Worm (Caenorhabditis elegans) whole organism, L1 larva: ENCODE results near the gene peb-1.

Experiments
- C04F5.9 ChIP-seq: sonication (generic microtip); optimal IDR thresholded peaks from 2 replicates; lab custom pipeline; 2016; ENCODE audit warnings: missing genetic modification characterization, missing compliant biosample characterization
- C16A3.4 ChIP-seq: fragments of 150-350 bp; optimal IDR thresholded peaks from 2 replicates; lab custom pipeline; 2014; ENCODE audit warnings: missing biosample characterization, missing genetic modification characterization
- C34B4.2 ChIP-seq: sonication (generic microtip); optimal IDR thresholded peaks from 2 replicates; lab custom pipeline; 2017; ENCODE audit warnings: mild to moderate bottlenecking, missing genetic modification characterization, missing compliant biosample characterization
- Y116A8C.19 ChIP-seq: sonication (generic microtip); optimal IDR thresholded peaks from 2 replicates; lab custom pipeline; 2016; ENCODE audit warnings: missing compliant biosample characterization, missing genetic modification characterization, borderline replicate concordance
- aha-1 ChIP-seq: fragments of 150-350 bp; optimal IDR thresholded peaks from 2 replicates; lab custom pipeline; 2014; ENCODE audit warnings: missing biosample characterization, missing genetic modification characterization
- aly-2 ChIP-seq: fragments of 150-350 bp; optimal IDR thresholded peaks from 2 replicates; lab custom pipeline; 2014; ENCODE audit warnings: missing biosample characterization, missing genetic modification characterization
- ama-1 ChIP-seq: fragments of 150-350 bp; optimal IDR thresholded peaks from 2 replicates; lab custom pipeline; 2014
- ceh-63 ChIP-seq: fragments of 200-800 bp; sonication (Bioruptor generic); optimal IDR thresholded peaks from 2 replicates; lab custom pipeline; 2018; ENCODE audit warnings: mild to moderate bottlenecking, missing genetic modification characterization, missing compliant biosample characterization
- ceh-88 ChIP-seq: fragments of 200-800 bp; sonication (Bioruptor generic); IDR thresholded peaks from 2 replicates; pipeline ENCODE4 v1.3.6; 2022; ENCODE audit warnings: missing genetic modification characterization, missing compliant biosample characterization
- ces-1 ChIP-seq: fragments of 150-350 bp; optimal IDR thresholded peaks from 2 replicates; lab custom pipeline; 2014; ENCODE audit warnings: missing biosample characterization, missing genetic modification reagents, missing genetic modification characterization
- dpl-1 ChIP-seq, 3 experiments: fragments of 150-350 bp in 2 of 3; sonication (generic microtip) in 1 of 3; optimal IDR thresholded peaks; 2 replicates each; lab custom pipeline; 2014 to 2017; ENCODE audit warnings: missing biosample characterization in 3 of 3, missing genetic modification characterization in 3 of 3, missing genetic modification reagents in 3 of 3
- dsc-1 ChIP-seq: sonication (generic microtip); optimal IDR thresholded peaks from 2 replicates; lab custom pipeline; 2016; ENCODE audit warnings: mild to moderate bottlenecking, missing genetic modification characterization, missing compliant biosample characterization
- efl-3 ChIP-seq: fragments of 200-800 bp; sonication (Bioruptor generic); optimal IDR thresholded peaks from 2 replicates; lab custom pipeline; 2018; ENCODE audit warnings: mild to moderate bottlenecking, missing genetic modification characterization, missing compliant biosample characterization
- egl-13 ChIP-seq: sonication (generic microtip); optimal IDR thresholded peaks from 2 replicates; lab custom pipeline; 2016; ENCODE audit warnings: missing genotype, missing genetic modification reagents, missing genetic modification characterization, missing compliant biosample characterization
- egl-27 ChIP-seq, 2 experiments: fragments of 150-350 bp in 1 of 2; sonication (generic microtip); optimal IDR thresholded peaks; 3 replicates each; lab custom pipeline; 2017 to 2018; ENCODE audit warnings: missing biosample characterization in 2 of 2, missing genetic modification characterization in 2 of 2, missing genetic modification reagents in 2 of 2
- elt-2 ChIP-seq: sonication (generic microtip); optimal IDR thresholded peaks from 2 replicates; lab custom pipeline; 2016; ENCODE audit warnings: missing genetic modification characterization, mild to moderate bottlenecking, inconsistent platforms, missing compliant biosample characterization, missing genetic modification reagents
- elt-3 ChIP-seq, 6 experiments: fragments of 150-350 bp in 1 of 6; sonication (generic microtip); optimal IDR thresholded peaks; 2 replicates each; lab custom pipeline; 2017 to 2018; ENCODE audit warnings: missing biosample characterization in 6 of 6, missing genetic modification characterization in 6 of 6, inconsistent platforms in 1 of 6
- ets-5 ChIP-seq: fragments of 200-800 bp; sonication (Bioruptor generic); IDR thresholded peaks from 2 replicates; pipeline ENCODE4 v1.3.6; 2022; ENCODE audit warnings: missing genetic modification characterization, missing compliant biosample characterization
- fkh-8 ChIP-seq: sonication (generic microtip); optimal IDR thresholded peaks from 2 replicates; lab custom pipeline; 2016; ENCODE audit warnings: mild to moderate bottlenecking, missing genetic modification characterization, missing compliant biosample characterization
- fos-1 ChIP-seq: fragments of 150-350 bp; optimal IDR thresholded peaks from 2 replicates; lab custom pipeline; 2014; ENCODE audit warnings: missing biosample characterization, missing genetic modification characterization
- grh-1 ChIP-seq: fragments of 200-800 bp; sonication (Bioruptor generic); IDR thresholded peaks from 2 replicates; pipeline ENCODE4 v1.3.6; 2022; ENCODE audit warnings: missing genetic modification reagents, missing genetic modification characterization, missing compliant biosample characterization
- hlh-4 ChIP-seq: sonication (generic microtip); optimal IDR thresholded peaks from 2 replicates; lab custom pipeline; 2016; ENCODE audit warnings: mild to moderate bottlenecking, missing genetic modification characterization, missing compliant biosample characterization
- hpl-2 ChIP-seq: fragments of 150-350 bp; optimal IDR thresholded peaks from 2 replicates; lab custom pipeline; 2014; ENCODE audit warnings: missing biosample characterization, missing genetic modification reagents, missing genetic modification characterization
- lin-13 ChIP-seq: fragments of 150-350 bp; optimal IDR thresholded peaks from 2 replicates; lab custom pipeline; 2014; ENCODE audit warnings: missing biosample characterization, missing genetic modification reagents, missing genetic modification characterization
- lin-14 ChIP-seq: fragments of 200-800 bp; sonication (Bioruptor generic); optimal IDR thresholded peaks from 2 replicates; lab custom pipeline; 2018; ENCODE audit warnings: mild to moderate bottlenecking, missing genetic modification characterization, moderate library complexity, missing compliant biosample characterization
- lin-35 ChIP-seq, 2 experiments: fragments of 150-350 bp; optimal IDR thresholded peaks; 2 replicates each; lab custom pipeline; 2014; ENCODE audit warnings: missing biosample characterization in 2 of 2, missing genetic modification characterization in 2 of 2, missing genetic modification reagents in 2 of 2
- lin-39 ChIP-seq: fragments of 150-350 bp; optimal IDR thresholded peaks from 2 replicates; lab custom pipeline; 2014; ENCODE audit warnings: missing biosample characterization, missing genetic modification reagents, missing genetic modification characterization
- lsy-2 ChIP-seq, 2 experiments: fragments of 150-350 bp; optimal IDR thresholded peaks; 2 replicates each; lab custom pipeline; 2014; ENCODE audit warnings: missing biosample characterization in 2 of 2, missing genetic modification characterization in 2 of 2
- mab-9 ChIP-seq: fragments of 200-800 bp; sonication (Bioruptor generic); IDR thresholded peaks from 2 replicates; pipeline ENCODE4 v1.3.6; 2022; ENCODE audit warnings: missing genetic modification reagents, missing genetic modification characterization, missing compliant biosample characterization
- nhr-11 ChIP-seq: fragments of 150-350 bp; optimal IDR thresholded peaks from 2 replicates; lab custom pipeline; 2014; ENCODE audit warnings: missing biosample characterization, missing genetic modification characterization
- nhr-12 ChIP-seq: sonication (generic microtip); optimal IDR thresholded peaks from 2 replicates; lab custom pipeline; 2017; ENCODE audit warnings: missing biosample characterization, missing genetic modification characterization
- nhr-20 ChIP-seq: sonication (generic microtip); optimal IDR thresholded peaks from 2 replicates; lab custom pipeline; 2016; ENCODE audit warnings: mild to moderate bottlenecking, missing genetic modification characterization, missing compliant biosample characterization
- nhr-28 ChIP-seq: fragments of 150-350 bp; optimal IDR thresholded peaks from 2 replicates; lab custom pipeline; 2014; ENCODE audit warnings: missing biosample characterization, missing genetic modification characterization
- nhr-47 ChIP-seq: sonication (generic microtip); optimal IDR thresholded peaks from 2 replicates; lab custom pipeline; 2016; ENCODE audit warnings: mild to moderate bottlenecking, missing genetic modification characterization, moderate library complexity, missing compliant biosample characterization
- nhr-76 ChIP-seq: sonication (generic microtip); optimal IDR thresholded peaks from 2 replicates; lab custom pipeline; 2017; ENCODE audit warnings: missing biosample characterization, missing genetic modification characterization
- nhr-84 ChIP-seq: sonication (generic microtip); optimal IDR thresholded peaks from 2 replicates; lab custom pipeline; 2017; ENCODE audit warnings: missing biosample characterization, missing genetic modification characterization
- nhr-85 ChIP-seq: sonication (generic microtip); peaks from one replicate; lab custom pipeline; 2016; ENCODE audit warnings: missing genetic modification characterization, inconsistent platforms, missing compliant biosample characterization
- nhr-90 ChIP-seq: sonication (generic microtip); optimal IDR thresholded peaks from 2 replicates; lab custom pipeline; 2016; ENCODE audit warnings: mild to moderate bottlenecking, missing genetic modification characterization, missing compliant biosample characterization; ENCODE audit not compliant: poor library complexity
- pag-3 ChIP-seq: sonication (generic microtip); optimal IDR thresholded peaks from 2 replicates; lab custom pipeline; 2017; ENCODE audit warnings: missing genetic modification characterization, mild to moderate bottlenecking, missing compliant biosample characterization, antibody characterized with exemption, borderline replicate concordance; ENCODE audit not compliant: insufficient read depth
- pqm-1 ChIP-seq: sonication (generic microtip); optimal IDR thresholded peaks from 3 replicates; lab custom pipeline; 2017; ENCODE audit warnings: missing biosample characterization, missing genetic modification characterization
- skn-1 ChIP-seq: fragments of 150-350 bp; optimal IDR thresholded peaks from 2 replicates; lab custom pipeline; 2014; ENCODE audit warnings: missing biosample characterization, missing genetic modification characterization
- snpc-4 ChIP-seq: fragments of 150-350 bp; optimal IDR thresholded peaks from 2 replicates; lab custom pipeline; 2014; ENCODE audit warnings: missing biosample characterization, missing genetic modification characterization
- sox-4 ChIP-seq: sonication (generic microtip); optimal IDR thresholded peaks from 2 replicates; lab custom pipeline; 2016; ENCODE audit warnings: missing genetic modification characterization, missing compliant biosample characterization
- sup-37 ChIP-seq: fragments of 200-800 bp; sonication (Bioruptor generic); optimal IDR thresholded peaks from 2 replicates; lab custom pipeline; 2018; ENCODE audit warnings: mild to moderate bottlenecking, missing genetic modification characterization, missing compliant biosample characterization
- swsn-7 ChIP-seq: sonication (generic microtip); optimal IDR thresholded peaks from 2 replicates; lab custom pipeline; 2016; ENCODE audit warnings: missing genetic modification characterization, missing compliant biosample characterization
- tbx-2 ChIP-seq: sonication (generic microtip); optimal IDR thresholded peaks from 2 replicates; lab custom pipeline; 2016; ENCODE audit warnings: missing genetic modification characterization, missing compliant biosample characterization
- unc-130 ChIP-seq: fragments of 150-350 bp; optimal IDR thresholded peaks from 2 replicates; lab custom pipeline; 2017; ENCODE audit warnings: missing biosample characterization, missing genetic modification characterization, inconsistent platforms
- unc-30 ChIP-seq: sonication (generic microtip); optimal IDR thresholded peaks from 2 replicates; lab custom pipeline; 2017; ENCODE audit warnings: missing biosample characterization, missing genetic modification characterization
- unc-62 ChIP-seq: fragments of 150-350 bp; optimal IDR thresholded peaks from 2 replicates; lab custom pipeline; 2014; ENCODE audit warnings: missing biosample characterization, missing genetic modification reagents, missing genetic modification characterization
- unc-86 ChIP-seq: sonication (generic microtip); optimal IDR thresholded peaks from 2 replicates; lab custom pipeline; 2016; ENCODE audit warnings: missing genetic modification characterization, missing compliant biosample characterization
- vab-15 ChIP-seq: sonication (generic microtip); optimal IDR thresholded peaks from 2 replicates; lab custom pipeline; 2017; ENCODE audit warnings: missing genotype, mild to moderate bottlenecking, missing genetic modification characterization, missing compliant biosample characterization
- xbp-1 ChIP-seq: sonication (generic microtip); optimal IDR thresholded peaks from 2 replicates; lab custom pipeline; 2016; ENCODE audit warnings: missing genetic modification characterization, missing compliant biosample characterization
- zag-1 ChIP-seq: fragments of 150-350 bp; optimal IDR thresholded peaks from 2 replicates; lab custom pipeline; 2014; ENCODE audit warnings: missing biosample characterization, missing genetic modification characterization
- ztf-4 ChIP-seq: fragments of 150-350 bp; optimal IDR thresholded peaks from 2 replicates; lab custom pipeline; 2014; ENCODE audit warnings: missing biosample characterization, missing genetic modification characterization

Gene peb-1

ce11 chrX:2176361-2176880 is 34.4 kb upstream of the peb-1 start, which contains the start of gene F48B9.8 (continued):
- TF ChIP-seq ceh-63 (GFP tag; lab: Kevin White, UChicago): no peak
- no peak for TF ChIP-seq unc-86 (tag; lab: Kevin White, UChicago)
- TF ChIP-seq vab-15 (tag; lab: Kevin White, UChicago): no peak
- no peak for TF ChIP-seq nhr-11 (tag; lab: Kevin White, UChicago)
- TF ChIP-seq elt-3 (tag; optimal IDR thresholded peaks at IDR 0.05; lab: Kevin White, UChicago): no peak
- TF ChIP-seq Y116A8C.19 (tag; lab: Kevin White, UChicago): no peak
- TF ChIP-seq fkh-8: no peak
- no peak for TF ChIP-seq unc-62 (GFP tag; lab: Kevin White, UChicago)
- no peak for TF ChIP-seq grh-1
- TF ChIP-seq elt-2: no peak
- no peak for TF ChIP-seq pqm-1 (tag; lab: Kevin White, UChicago)
- TF ChIP-seq lsy-2 (tag; optimal IDR thresholded peaks at IDR 0.05; lab: Kevin White, UChicago): peak in 1 of 2 experiments; percentile 54
- TF ChIP-seq egl-27 (tag; optimal IDR thresholded peaks at IDR 0.05; lab: Kevin White, UChicago): no peak
- no peak for TF ChIP-seq ceh-88
- TF ChIP-seq aly-2 (tag; lab: Kevin White, UChicago): no peak
- TF ChIP-seq zag-1: no peak
- no peak for TF ChIP-seq unc-130
- TF ChIP-seq C04F5.9 (tag; lab: Kevin White, UChicago): no peak
- no peak for TF ChIP-seq nhr-90 (tag; lab: Kevin White, UChicago)
- TF ChIP-seq fos-1 (tag; lab: Kevin White, UChicago): no peak
- TF ChIP-seq aha-1 (tag; lab: Kevin White, UChicago): no peak
- no peak for TF ChIP-seq ets-5 (GFP tag; lab: Robert Waterston, UW)
- TF ChIP-seq lin-35 (GFP tag; optimal IDR thresholded peaks at IDR 0.05; lab: Kevin White, UChicago): peak in 1 of 2 experiments; percentile 48
- no peak for TF ChIP-seq ztf-4 (tag; lab: Kevin White, UChicago)
- TF ChIP-seq pag-3 (tag; lab: Kevin White, UChicago): no peak
- TF ChIP-seq nhr-76 (tag; lab: Kevin White, UChicago): no peak
- no peak for TF ChIP-seq ces-1 (GFP tag; lab: Kevin White, UChicago)
- TF ChIP-seq egl-13 (tag; lab: Kevin White, UChicago): no peak
- no peak for TF ChIP-seq nhr-28 (tag; lab: Kevin White, UChicago)
- no peak for TF ChIP-seq mab-9
- TF ChIP-seq nhr-47 (tag; lab: Kevin White, UChicago): peak; percentile 43
- no peak for TF ChIP-seq lin-13 (GFP tag; lab: Kevin White, UChicago)
- TF ChIP-seq efl-3 (GFP tag; lab: Kevin White, UChicago): no peak
- no peak for TF ChIP-seq nhr-85
- TF ChIP-seq ama-1 (lab: Kevin White, UChicago): no peak
- peak; percentile 10 for TF ChIP-seq C16A3.4 (tag; lab: Kevin White, UChicago)
- TF ChIP-seq swsn-7 (tag; lab: Kevin White, UChicago): peak; percentile 43
- TF ChIP-seq snpc-4: no peak
- no peak for TF ChIP-seq sup-37
- no peak for TF ChIP-seq nhr-20 (tag; lab: Kevin White, UChicago)
- TF ChIP-seq xbp-1 (tag; lab: Kevin White, UChicago): peak; percentile 22
- TF ChIP-seq nhr-84 (tag; lab: Kevin White, UChicago): no peak
- no peak for TF ChIP-seq hlh-4 (tag; lab: Kevin White, UChicago)
- TF ChIP-seq dsc-1 (tag; lab: Kevin White, UChicago): no peak
- no peak for TF ChIP-seq hpl-2
- TF ChIP-seq dpl-1 (GFP tag; optimal IDR thresholded peaks at IDR 0.05; lab: Kevin White, UChicago): peak in 2 of 3 experiments; percentile 4 to 28
- TF ChIP-seq unc-30 (tag; lab: Kevin White, UChicago): no peak
- TF ChIP-seq lin-14 (GFP tag; lab: Kevin White, UChicago): no peak
- TF ChIP-seq C34B4.2 (tag; lab: Kevin White, UChicago): no peak
- TF ChIP-seq lin-39 (tag; lab: Kevin White, UChicago): no peak
- TF ChIP-seq sox-4: no peak
- no peak for TF ChIP-seq nhr-12 (tag; lab: Kevin White, UChicago)
- no peak for TF ChIP-seq skn-1 (tag; lab: Kevin White, UChicago)
- TF ChIP-seq tbx-2 (tag; lab: Kevin White, UChicago): peak; percentile 34
- TF ChIP-seq, all 84 proteins: peak for 17
